Worm (Caenorhabditis elegans) whole organism, mixed stage, embryonic: ENCODE results near the gene F26F4.12.
"Not testable (repeated sequence)": the region's sequence is repeated elsewhere in the genome, so short reads cannot be mapped to it uniquely, and the experiment has no call there.

Source experiments
- ceh-43 ChIP-seq: fragments of 200-800 bp; sonication (Bioruptor generic); optimal IDR thresholded peaks from 2 replicates; lab custom pipeline; 2018; ENCODE audit warnings: mild to moderate bottlenecking, missing genetic modification characterization, moderate library complexity, missing compliant biosample characterization
- ces-1 ChIP-seq: fragments of 150-350 bp; optimal IDR thresholded peaks from 2 replicates; lab custom pipeline; 2014; ENCODE audit warnings: missing biosample characterization, missing genetic modification reagents, missing genetic modification characterization
- elt-3 ChIP-seq: fragments of 150-350 bp; optimal IDR thresholded peaks from 2 replicates; lab custom pipeline; 2014; ENCODE audit warnings: missing biosample characterization, missing genetic modification characterization
- ham-2 ChIP-seq: fragments of 200-800 bp; sonication (Bioruptor generic); optimal IDR thresholded peaks from 2 replicates; lab custom pipeline; 2018; ENCODE audit warnings: mild to moderate bottlenecking, missing genetic modification characterization, missing compliant biosample characterization
- lin-13 ChIP-seq: fragments of 150-350 bp; optimal IDR thresholded peaks from 2 replicates; lab custom pipeline; 2014; ENCODE audit warnings: missing biosample characterization, missing genetic modification characterization
- lsy-2 ChIP-seq: fragments of 150-350 bp; optimal IDR thresholded peaks from 2 replicates; lab custom pipeline; 2014; ENCODE audit warnings: missing biosample characterization, missing genetic modification characterization
- nhr-28 ChIP-seq: fragments of 150-350 bp; optimal IDR thresholded peaks from 2 replicates; lab custom pipeline; 2014; ENCODE audit warnings: missing biosample characterization, missing genetic modification characterization
- nhr-76 ChIP-seq: sonication (generic microtip); optimal IDR thresholded peaks from 2 replicates; lab custom pipeline; 2017; ENCODE audit warnings: missing biosample characterization, missing genetic modification characterization
- pha-4 ChIP-seq: fragments of 150-350 bp; optimal IDR thresholded peaks from 2 replicates; lab custom pipeline; 2018; ENCODE audit warnings: missing biosample characterization, missing genetic modification reagents, missing genetic modification characterization
- snpc-4 ChIP-seq: fragments of 150-350 bp; optimal IDR thresholded peaks from 2 replicates; lab custom pipeline; 2014; ENCODE audit warnings: missing biosample characterization, missing genetic modification characterization
- sptf-1 ChIP-seq: sonication (generic microtip); optimal IDR thresholded peaks from 2 replicates; lab custom pipeline; 2017; ENCODE audit warnings: mild to moderate bottlenecking, missing genetic modification characterization, moderate library complexity, missing compliant biosample characterization
- zip-8 ChIP-seq: fragments of 150-350 bp; optimal IDR thresholded peaks from 2 replicates; lab custom pipeline; 2014; ENCODE audit warnings: missing biosample characterization, missing genetic modification characterization
- ztf-11 ChIP-seq: fragments of 150-350 bp; optimal IDR thresholded peaks from 2 replicates; lab custom pipeline; 2014; ENCODE audit warnings: missing biosample characterization, missing genetic modification characterization

DNA sequence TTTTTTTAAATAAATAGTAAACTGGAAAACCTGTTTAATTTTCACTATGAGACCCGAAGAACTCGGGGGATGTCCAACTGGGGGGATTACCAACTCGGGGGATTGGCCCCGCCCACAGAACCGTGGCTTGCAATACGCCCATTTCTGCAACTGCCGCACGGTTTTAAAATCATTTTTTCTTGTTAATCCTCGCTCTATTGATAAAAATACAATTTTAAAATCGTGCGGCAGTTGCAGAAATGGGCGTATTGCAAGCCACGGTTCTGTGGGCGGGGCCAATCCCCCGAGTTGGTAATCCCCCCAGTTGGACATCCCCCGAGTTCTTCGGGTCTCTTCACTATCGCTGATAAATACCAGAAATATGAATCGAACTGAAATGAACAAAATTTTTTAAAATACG, 12.2 kb upstream of the F26F4.12 start, which contains the start of gene mmab-1:
- TF ChIP-seq zip-8 (tag; lab: Kevin White, UChicago); ceh-43; elt-3 (tag; lab: Kevin White, UChicago); nhr-28 (tag; lab: Kevin White, UChicago); nhr-76 (tag; lab: Kevin White, UChicago); lsy-2 (tag; lab: Kevin White, UChicago); ces-1 (GFP tag; lab: Kevin White, UChicago); snpc-4 (tag; lab: Kevin White, UChicago); pha-4 (tag; lab: Kevin White, UChicago); ham-2 (GFP tag; lab: Kevin White, UChicago); lin-13 (tag; lab: Kevin White, UChicago); sptf-1 (tag; lab: Kevin White, UChicago); ztf-11: not testable (repeated sequence)
